Fruit fly (Drosophila melanogaster): Measurements from ENCODE around the gene CG7322.

Gene CG7322

dm6 chrX:18857356-18857807, at the start of gene CG7322:
Gene CG7322, minus strand, starts transcription at chrX:18857757.
- TF ChIP-seq cic (GFP tag; optimal IDR thresholded peaks at IDR 0.05) (peak; percentile 54), Clk (GFP tag; optimal IDR thresholded peaks at IDR 0.05) (no peak), kay (GFP tag; ENCODE audit: borderline replicate concordance) (no peak), CG7045 (GFP tag; optimal IDR thresholded peaks at IDR 0.05) (no peak), CG14711 (tag; optimal IDR thresholded peaks at IDR 0.05) (no peak), bab1 (GFP tag; optimal IDR thresholded peaks at IDR 0.05) (no peak), ovo (GFP tag; optimal IDR thresholded peaks at IDR 0.05) (no peak), pad (GFP tag; optimal IDR thresholded peaks at IDR 0.05) (no peak)

dm6 chrX:18905152-18905551, 47.6 kb upstream of the CG7322 start:
- TF ChIP-seq cnc (optimal IDR thresholded peaks at IDR 0.05) (no peak), Crg-1 (GFP tag; optimal IDR thresholded peaks at IDR 0.05) (no peak), Mnt (GFP tag; optimal IDR thresholded peaks at IDR 0.05) (no peak), CG11617 (GFP tag; optimal IDR thresholded peaks at IDR 0.05) (no peak), bab1 (GFP tag; optimal IDR thresholded peaks at IDR 0.05) (no peak)

dm6 chrX:18902800-18903199, 45.2 kb upstream of the CG7322 start:
- TF ChIP-seq cnc (optimal IDR thresholded peaks at IDR 0.05) (no peak), Clk (GFP tag; optimal IDR thresholded peaks at IDR 0.05) (no peak), CG7045 (GFP tag; optimal IDR thresholded peaks at IDR 0.05) (no peak), Crg-1 (GFP tag; optimal IDR thresholded peaks at IDR 0.05) (no peak), CG5204 (GFP tag; optimal IDR thresholded peaks at IDR 0.05) (no peak), CG7101 (tag; optimal IDR thresholded peaks at IDR 0.05) (no peak), CG14711 (tag; optimal IDR thresholded peaks at IDR 0.05) (no peak)

dm6 chrX:18900958-18901357, 43.4 kb upstream of the CG7322 start:
- TF ChIP-seq CG12768 (GFP tag; optimal IDR thresholded peaks at IDR 0.05) (no peak), cnc (optimal IDR thresholded peaks at IDR 0.05) (no peak), tj (GFP tag; optimal IDR thresholded peaks at IDR 0.05) (no peak), ovo (GFP tag; optimal IDR thresholded peaks at IDR 0.05) (no peak), CG7045 (GFP tag; optimal IDR thresholded peaks at IDR 0.05) (no peak), Mnt (GFP tag; optimal IDR thresholded peaks at IDR 0.05) (no peak)

- TF ChIP-seq Hr96 (GFP tag; optimal IDR thresholded peaks at IDR 0.05) (peak; percentile 32), cic (GFP tag; optimal IDR thresholded peaks at IDR 0.05) (peak; percentile 10), Crg-1 (GFP tag; optimal IDR thresholded peaks at IDR 0.05) (peak; percentile 4), CG5204 (GFP tag; optimal IDR thresholded peaks at IDR 0.05) (peak; percentile 55), toe (GFP tag; optimal IDR thresholded peaks at IDR 0.05) (peak; percentile 65), pad (GFP tag; optimal IDR thresholded peaks at IDR 0.05) (peak; percentile 32), CG11617 (GFP tag; optimal IDR thresholded peaks at IDR 0.05) (peak; percentile 71), CG7045 (GFP tag; optimal IDR thresholded peaks at IDR 0.05) (peak; percentile 34), Mnt (GFP tag; optimal IDR thresholded peaks at IDR 0.05) (peak; percentile 76), CG33017 (tag; optimal IDR thresholded peaks at IDR 0.05) (no peak), bab1 (GFP tag; optimal IDR thresholded peaks at IDR 0.05) (no peak), CG7101 (tag; optimal IDR thresholded peaks at IDR 0.05) (peak; percentile 45), tj (GFP tag; optimal IDR thresholded peaks at IDR 0.05) (peak; percentile 34), cnc (optimal IDR thresholded peaks at IDR 0.05) (no peak), CG12768 (GFP tag; optimal IDR thresholded peaks at IDR 0.05) (peak; percentile 39)
Measured at dm6 chrX:18899835-18900460, 42.4 kb upstream of the CG7322 start, which contains the start of gene CG7378. Gene CG7378, plus strand, starts transcription at chrX:18900410.

- TF ChIP-seq ovo (GFP tag; optimal IDR thresholded peaks at IDR 0.05): no peak
- TF ChIP-seq Crg-1 (GFP tag; optimal IDR thresholded peaks at IDR 0.05): no peak
- no peak for TF ChIP-seq cic (GFP tag; optimal IDR thresholded peaks at IDR 0.05)
Measured at dm6 chrX:18897906-18898305, 40.3 kb upstream of the CG7322 start.

dm6 chrX:18897294-18897693, 39.7 kb upstream of the CG7322 start:
- no peak for TF ChIP-seq CG7045 (GFP tag; optimal IDR thresholded peaks at IDR 0.05)
- no peak for TF ChIP-seq CG33017 (tag; optimal IDR thresholded peaks at IDR 0.05)
- no peak for TF ChIP-seq kay (GFP tag; ENCODE audit: borderline replicate concordance)

dm6 chrX:18894146-18894545, 36.6 kb upstream of the CG7322 start, which contains the start of gene SdhBL:
Gene SdhBL, plus strand, starts transcription at chrX:18894446.
- TF ChIP-seq kay (GFP tag; ENCODE audit: borderline replicate concordance) (no peak), Crg-1 (GFP tag; optimal IDR thresholded peaks at IDR 0.05) (no peak), CG7101 (tag; optimal IDR thresholded peaks at IDR 0.05) (no peak), tj (GFP tag; optimal IDR thresholded peaks at IDR 0.05) (no peak), cnc (optimal IDR thresholded peaks at IDR 0.05) (no peak), cic (GFP tag; optimal IDR thresholded peaks at IDR 0.05) (no peak), CG1620 (GFP tag; optimal IDR thresholded peaks at IDR 0.05) (no peak), Hr96 (GFP tag; optimal IDR thresholded peaks at IDR 0.05) (no peak), CG7045 (GFP tag; optimal IDR thresholded peaks at IDR 0.05) (no peak), CG5204 (GFP tag; optimal IDR thresholded peaks at IDR 0.05) (no peak), CG14711 (tag; optimal IDR thresholded peaks at IDR 0.05) (no peak), ovo (GFP tag; optimal IDR thresholded peaks at IDR 0.05) (no peak), pad (GFP tag; optimal IDR thresholded peaks at IDR 0.05) (no peak)

Measured in whole organism, adult.